Worm (Caenorhabditis elegans) whole organism, L3 larva: ENCODE measurements around the gene Y55B1BR.8.

Source experiments
- aly-2 ChIP-seq: fragments of 150-350 bp; optimal IDR thresholded peaks from 2 replicates; lab custom pipeline; 2014; ENCODE audit warnings: missing biosample characterization, missing genetic modification characterization
- mdl-1 ChIP-seq: fragments of 150-350 bp; optimal IDR thresholded peaks from 2 replicates; lab custom pipeline; 2014; ENCODE audit warnings: missing biosample characterization, missing genetic modification characterization

- TF ChIP-seq mdl-1 (tag; lab: Kevin White, UChicago) (no peak), aly-2 (tag; lab: Kevin White, UChicago) (no peak)
Measured at ce11 chrIII:444101-444500, at the start of gene Y55B1BR.8.
